Worm (Caenorhabditis elegans) whole organism, early embryonic: ENCODE results near the gene pan-1.

Experiments
- B0310.2 ChIP-seq: sonication (generic microtip); optimal IDR thresholded peaks from 2 replicates; lab custom pipeline; 2016; ENCODE audit warnings: mild to moderate bottlenecking, missing genetic modification characterization, missing compliant biosample characterization
- F13C5.2 ChIP-seq: sonication (generic microtip); optimal IDR thresholded peaks from 2 replicates; lab custom pipeline; 2017; ENCODE audit warnings: mild to moderate bottlenecking, missing genetic modification characterization, inconsistent platforms, missing compliant biosample characterization
- aly-1 ChIP-seq: sonication (generic microtip); optimal IDR thresholded peaks from 2 replicates; lab custom pipeline; 2016; ENCODE audit warnings: missing genetic modification characterization, missing compliant biosample characterization
- ama-1 ChIP-seq: fragments of 150-350 bp; optimal IDR thresholded peaks from 2 replicates; lab custom pipeline; 2014
- ceh-13 ChIP-seq: fragments of 200-800 bp; sonication (Bioruptor generic); optimal IDR thresholded peaks from 2 replicates; lab custom pipeline; 2018; ENCODE audit warnings: mild to moderate bottlenecking, missing genetic modification characterization, missing compliant biosample characterization
- ceh-36 ChIP-seq: sonication (generic microtip); optimal IDR thresholded peaks from 2 replicates; lab custom pipeline; 2016; ENCODE audit warnings: missing genetic modification characterization, inconsistent platforms, missing compliant biosample characterization
- ets-7 ChIP-seq: sonication (generic microtip); optimal IDR thresholded peaks from 2 replicates; lab custom pipeline; 2016; ENCODE audit warnings: missing genotype, missing genetic modification characterization, missing compliant biosample characterization
- flt-1 ChIP-seq: fragments of 200-800 bp; sonication (Bioruptor generic); IDR thresholded peaks from 2 replicates; pipeline ENCODE4 v1.3.6; 2022; ENCODE audit warnings: missing genetic modification characterization, missing compliant biosample characterization
- hmbx-1 ChIP-seq: sonication (generic microtip); optimal IDR thresholded peaks from 2 replicates; lab custom pipeline; 2016; ENCODE audit warnings: mild to moderate bottlenecking, missing genetic modification characterization, missing compliant biosample characterization
- hmg-4 ChIP-seq: fragments of 200-800 bp; sonication (Bioruptor generic); optimal IDR thresholded peaks from 2 replicates; lab custom pipeline; 2018; ENCODE audit warnings: mild to moderate bottlenecking, missing genetic modification characterization, missing compliant biosample characterization
- hnd-1 ChIP-seq: sonication (generic microtip); optimal IDR thresholded peaks from 2 replicates; lab custom pipeline; 2016; ENCODE audit warnings: missing genetic modification characterization, missing compliant biosample characterization
- pes-1 ChIP-seq: fragments of 200-800 bp; sonication (Bioruptor generic); IDR thresholded peaks from 2 replicates; pipeline ENCODE4 v1.3.6; 2022; ENCODE audit warnings: missing genetic modification reagents, missing genetic modification characterization, missing compliant biosample characterization
- scrt-1 ChIP-seq: fragments of 200-800 bp; sonication (Bioruptor generic); IDR thresholded peaks from 2 replicates; pipeline ENCODE4 v1.3.6; 2022; ENCODE audit warnings: missing genetic modification characterization, missing compliant biosample characterization
- sea-1 ChIP-seq: fragments of 200-800 bp; sonication (Bioruptor generic); conservative IDR thresholded peaks from 2 replicates; pipeline ENCODE4 v1.3.6; 2022; ENCODE audit warnings: missing genetic modification characterization, missing compliant biosample characterization
- tbx-11 ChIP-seq: fragments of 200-800 bp; sonication (Bioruptor generic); IDR thresholded peaks from 2 replicates; pipeline ENCODE4 v1.3.6; 2022; ENCODE audit warnings: missing genetic modification characterization, missing compliant biosample characterization
- tbx-37 ChIP-seq: fragments of 200-800 bp; sonication (Bioruptor generic); conservative IDR thresholded peaks from 2 replicates; pipeline ENCODE4 v1.3.6; 2022; ENCODE audit warnings: missing genetic modification reagents, missing genetic modification characterization, missing compliant biosample characterization
- tra-4 ChIP-seq: sonication (generic microtip); optimal IDR thresholded peaks from 2 replicates; lab custom pipeline; 2017; ENCODE audit warnings: missing genetic modification characterization, missing compliant biosample characterization

Gene pan-1

ce11 chrIII:4601286-4601685, 38.7 kb downstream of the pan-1 start:
- TF ChIP-seq tbx-37 (no peak), B0310.2 (tag; lab: Kevin White, UChicago) (no peak), ets-7 (tag; lab: Kevin White, UChicago) (no peak), ama-1 (no peak), tra-4 (tag; lab: Kevin White, UChicago) (no peak), sea-1 (no peak), ceh-13 (GFP tag; lab: Kevin White, UChicago) (no peak), flt-1 (GFP tag; lab: Robert Waterston, UW) (no peak), hmbx-1 (tag; lab: Kevin White, UChicago) (no peak), ceh-36 (no peak), hmg-4 (GFP tag; lab: Kevin White, UChicago) (no peak), tbx-11 (GFP tag; lab: Robert Waterston, UW) (no peak), hnd-1 (tag; lab: Kevin White, UChicago) (no peak), pes-1 (GFP tag; lab: Robert Waterston, UW) (no peak), scrt-1 (GFP tag; lab: Robert Waterston, UW) (no peak), aly-1 (no peak), F13C5.2 (tag; lab: Kevin White, UChicago) (no peak)

ce11 chrIII:4603837-4604236, 41.3 kb downstream of the pan-1 start:
- TF ChIP-seq F13C5.2 (tag; lab: Kevin White, UChicago): no peak
- no peak for TF ChIP-seq pes-1 (GFP tag; lab: Robert Waterston, UW)
- no peak for TF ChIP-seq ceh-36
- TF ChIP-seq B0310.2 (tag; lab: Kevin White, UChicago): no peak
- TF ChIP-seq hnd-1 (tag; lab: Kevin White, UChicago): no peak
- no peak for TF ChIP-seq scrt-1 (GFP tag; lab: Robert Waterston, UW)
- TF ChIP-seq ceh-13 (GFP tag; lab: Kevin White, UChicago): no peak
- TF ChIP-seq ets-7 (tag; lab: Kevin White, UChicago): no peak
- no peak for TF ChIP-seq aly-1
- TF ChIP-seq tbx-37: no peak
- no peak for TF ChIP-seq sea-1
- TF ChIP-seq tra-4 (tag; lab: Kevin White, UChicago): no peak
- TF ChIP-seq ama-1: no peak
- TF ChIP-seq hmbx-1 (tag; lab: Kevin White, UChicago): no peak
- no peak for TF ChIP-seq tbx-11 (GFP tag; lab: Robert Waterston, UW)
- no peak for TF ChIP-seq hmg-4 (GFP tag; lab: Kevin White, UChicago)
- no peak for TF ChIP-seq flt-1 (GFP tag; lab: Robert Waterston, UW)

- TF ChIP-seq aly-1 (no peak), ets-7 (tag; lab: Kevin White, UChicago) (no peak), B0310.2 (tag; lab: Kevin White, UChicago) (no peak), hmg-4 (GFP tag; lab: Kevin White, UChicago) (no peak), tbx-37 (no peak), ceh-36 (no peak), ceh-13 (GFP tag; lab: Kevin White, UChicago) (no peak), F13C5.2 (tag; lab: Kevin White, UChicago) (no peak), scrt-1 (GFP tag; lab: Robert Waterston, UW) (no peak)
Measured at ce11 chrIII:4612334-4612953, 49.9 kb downstream of the pan-1 start, which contains the start of gene sel-2. Gene sel-2 (minus strand): TSS chrIII:4612384.
